Worm (Caenorhabditis elegans): Measurements from ENCODE around the gene nhr-222.

- TF ChIP-seq sem-2 (GFP tag; optimal IDR thresholded peaks at IDR 0.05), result no peak
- no peak for TF ChIP-seq lin-13 (tag; optimal IDR thresholded peaks at IDR 0.05)
- TF ChIP-seq lsy-2 (tag; optimal IDR thresholded peaks at IDR 0.05), result peak; percentile 6
- TF ChIP-seq ces-1 (GFP tag; optimal IDR thresholded peaks at IDR 0.05), result no peak
- TF ChIP-seq sptf-1 (tag; optimal IDR thresholded peaks at IDR 0.05), result no peak
- no peak for TF ChIP-seq cnd-1 (tag; optimal IDR thresholded peaks at IDR 0.05)
- no peak for TF ChIP-seq blmp-1 (tag; optimal IDR thresholded peaks at IDR 0.05)
- TF ChIP-seq mep-1 (tag; optimal IDR thresholded peaks at IDR 0.05), result no peak
- TF ChIP-seq ztf-11 (tag; optimal IDR thresholded peaks at IDR 0.05), result no peak
- no peak for TF ChIP-seq flh-1 (GFP tag; optimal IDR thresholded peaks at IDR 0.05)
- no peak for TF ChIP-seq unc-62 (GFP tag; optimal IDR thresholded peaks at IDR 0.05)
- TF ChIP-seq nhr-12 (tag; optimal IDR thresholded peaks at IDR 0.05), result no peak
Measured at ce11 chrV:3579795-3580194, 36.6 kb upstream of the nhr-222 start.
